Fruit fly (Drosophila melanogaster): ENCODE data around the gene CG11381.

- TF ChIP-seq Hmr (GFP tag; optimal IDR thresholded peaks at IDR 0.05), result no peak
- no peak for TF ChIP-seq usp (GFP tag; optimal IDR thresholded peaks at IDR 0.05)
- TF ChIP-seq unpg (GFP tag; optimal IDR thresholded peaks at IDR 0.05), result no peak
- no peak for TF ChIP-seq vfl (GFP tag; optimal IDR thresholded peaks at IDR 0.05)
Observed at dm6 chrX:1173564-1173963, 30.0 kb upstream of the CG11381 start.
